Fruit fly (Drosophila melanogaster): ENCODE measurements around the gene dimm.

dm6 chr2L:21303655-21304532, 27.7 kb upstream of the dimm start:
- TF ChIP-seq usp (GFP tag; optimal IDR thresholded peaks at IDR 0.05): no peak
- TF ChIP-seq CrebA (GFP tag; optimal IDR thresholded peaks at IDR 0.05; ENCODE audit: borderline replicate concordance): no peak
- TF ChIP-seq foxo (GFP tag; optimal IDR thresholded peaks at IDR 0.05): no peak
- no peak for TF ChIP-seq psq (GFP tag; optimal IDR thresholded peaks at IDR 0.05)
- no peak for TF ChIP-seq fru (GFP tag; optimal IDR thresholded peaks at IDR 0.05)
- no peak for TF ChIP-seq Dfd (GFP tag; optimal IDR thresholded peaks at IDR 0.05)
